Worm (Caenorhabditis elegans) whole organism, midembryonic: Measurements from ENCODE around the gene T12G3.2.

Source experiments
- T22C8.4 ChIP-seq: fragments of 200-800 bp; sonication (Bioruptor generic); IDR thresholded peaks from 2 replicates; pipeline ENCODE4 v1.3.6; 2022; ENCODE audit warnings: missing genetic modification characterization, missing compliant biosample characterization
- cog-1 ChIP-seq: sonication (generic microtip); optimal IDR thresholded peaks from 2 replicates; lab custom pipeline; 2016; ENCODE audit warnings: missing genetic modification characterization, missing compliant biosample characterization
- flt-1 ChIP-seq: fragments of 200-800 bp; sonication (Bioruptor generic); IDR thresholded peaks from 2 replicates; pipeline ENCODE4 v1.3.6; 2022; ENCODE audit warnings: missing genetic modification characterization, missing compliant biosample characterization
- klf-2 ChIP-seq: fragments of 200-800 bp; sonication (Bioruptor generic); conservative IDR thresholded peaks from 2 replicates; pipeline ENCODE4 v1.3.6; 2022; ENCODE audit warnings: missing genetic modification reagents, missing genetic modification characterization, missing compliant biosample characterization
- med-1 ChIP-seq: sonication (generic microtip); optimal IDR thresholded peaks from 2 replicates; lab custom pipeline; 2017; ENCODE audit warnings: missing genetic modification characterization, mild to moderate bottlenecking, missing compliant biosample characterization, antibody characterized with exemption, missing genetic modification reagents; ENCODE audit not compliant: insufficient read depth
- ref-1 ChIP-seq: fragments of 200-800 bp; sonication (Bioruptor generic); conservative IDR thresholded peaks from 2 replicates; pipeline ENCODE4 v1.3.6; 2022; ENCODE audit warnings: missing genetic modification reagents, missing genetic modification characterization, missing compliant biosample characterization
- tab-1 ChIP-seq: fragments of 200-800 bp; sonication (Bioruptor generic); IDR thresholded peaks from 2 replicates; pipeline ENCODE4 v1.3.6; 2022; ENCODE audit warnings: missing genetic modification characterization, missing compliant biosample characterization
- ztf-23 ChIP-seq: fragments of 200-800 bp; sonication (Bioruptor generic); IDR thresholded peaks from 2 replicates; pipeline ENCODE4 v1.3.6; 2022; ENCODE audit warnings: missing genetic modification reagents, missing genetic modification characterization, missing compliant biosample characterization
- ztf-29 ChIP-seq: fragments of 200-800 bp; sonication (Bioruptor generic); IDR thresholded peaks from 2 replicates; pipeline ENCODE4 v1.3.6; 2022; ENCODE audit warnings: missing genetic modification reagents, missing genetic modification characterization, missing compliant biosample characterization

Gene T12G3.2

ce11 chrIV:12084587-12084986, 37.8 kb upstream of the T12G3.2 start:
- no peak for TF ChIP-seq tab-1
- no peak for TF ChIP-seq ref-1
- TF ChIP-seq ztf-23 (GFP tag; lab: Robert Waterston, UW), result no peak
- TF ChIP-seq T22C8.4 (GFP tag; lab: Robert Waterston, UW), result no peak
- TF ChIP-seq flt-1, result no peak
- no peak for TF ChIP-seq ztf-29 (GFP tag; lab: Robert Waterston, UW)
- TF ChIP-seq med-1 (GFP tag; lab: Kevin White, UChicago), result no peak
- no peak for TF ChIP-seq klf-2

- TF ChIP-seq cog-1 (tag; lab: Kevin White, UChicago), result no peak
- no peak for TF ChIP-seq tab-1
- no peak for TF ChIP-seq T22C8.4 (GFP tag; lab: Robert Waterston, UW)
- no peak for TF ChIP-seq med-1 (GFP tag; lab: Kevin White, UChicago)
- TF ChIP-seq klf-2, result no peak
- TF ChIP-seq flt-1, result no peak
These were observed 37.4 kb upstream of the T12G3.2 start, which contains the start of gene repo-1 for ce11 chrIV:12084178-12084577. Gene repo-1 (plus strand): TSS chrIV:12084478.

- TF ChIP-seq ztf-29 (GFP tag; lab: Robert Waterston, UW), result no peak
- no peak for TF ChIP-seq klf-2
- TF ChIP-seq cog-1 (tag; lab: Kevin White, UChicago), result no peak
- no peak for TF ChIP-seq T22C8.4 (GFP tag; lab: Robert Waterston, UW)
- no peak for TF ChIP-seq flt-1
- TF ChIP-seq ref-1, result no peak
- no peak for TF ChIP-seq ztf-23 (GFP tag; lab: Robert Waterston, UW)
- TF ChIP-seq tab-1, result no peak
- no peak for TF ChIP-seq med-1 (GFP tag; lab: Kevin White, UChicago)
These were observed 34.0 kb upstream of the T12G3.2 start for ce11 chrIV:12080807-12081206.

- TF ChIP-seq med-1 (GFP tag; lab: Kevin White, UChicago) (no peak), klf-2 (no peak), T22C8.4 (GFP tag; lab: Robert Waterston, UW) (no peak)
These were observed 32.2 kb upstream of the T12G3.2 start, which contains the start of gene lex-1 for ce11 chrIV:12078907-12079523. Gene lex-1 (plus strand): TSS chrIV:12079473.

- TF ChIP-seq ztf-29 (GFP tag; lab: Robert Waterston, UW) (no peak), flt-1 (no peak), ztf-23 (GFP tag; lab: Robert Waterston, UW) (no peak), tab-1 (no peak), cog-1 (tag; lab: Kevin White, UChicago) (no peak)
These were observed 31.5 kb upstream of the T12G3.2 start, which contains the start of gene tmed-1 for ce11 chrIV:12078112-12078812. Gene tmed-1 (minus strand): TSS chrIV:12078162.

ce11 chrIV:12075497-12075896, 28.7 kb upstream of the T12G3.2 start, which contains the start of gene K08E4.7:
Gene K08E4.7 (plus strand): TSS chrIV:12075797.
- TF ChIP-seq flt-1, result no peak
- TF ChIP-seq ref-1, result no peak
- no peak for TF ChIP-seq ztf-23 (GFP tag; lab: Robert Waterston, UW)
- TF ChIP-seq tab-1, result no peak
- no peak for TF ChIP-seq med-1 (GFP tag; lab: Kevin White, UChicago)
- TF ChIP-seq ztf-29 (GFP tag; lab: Robert Waterston, UW), result no peak
- no peak for TF ChIP-seq klf-2
- no peak for TF ChIP-seq T22C8.4 (GFP tag; lab: Robert Waterston, UW)
- TF ChIP-seq cog-1 (tag; lab: Kevin White, UChicago), result no peak

- TF ChIP-seq cog-1 (tag; lab: Kevin White, UChicago) (no peak), flt-1 (no peak), med-1 (GFP tag; lab: Kevin White, UChicago) (no peak), tab-1 (no peak), ref-1 (no peak), T22C8.4 (GFP tag; lab: Robert Waterston, UW) (no peak), ztf-29 (GFP tag; lab: Robert Waterston, UW) (no peak), ztf-23 (GFP tag; lab: Robert Waterston, UW) (no peak), klf-2 (no peak)
These were observed 21.8 kb upstream of the T12G3.2 start, which contains the start of gene bath-37 for ce11 chrIV:12068590-12068989. Gene bath-37 (plus strand): TSS chrIV:12068890.

ce11 chrIV:12061229-12061628, 14.5 kb upstream of the T12G3.2 start, which contains the start of gene K08E4.8:
Gene K08E4.8 (minus strand): TSS chrIV:12061329.
- no peak for TF ChIP-seq T22C8.4 (GFP tag; lab: Robert Waterston, UW)
- TF ChIP-seq ref-1, result no peak
- no peak for TF ChIP-seq cog-1 (tag; lab: Kevin White, UChicago)
- TF ChIP-seq flt-1, result no peak
- TF ChIP-seq tab-1, result no peak
- no peak for TF ChIP-seq klf-2

- TF ChIP-seq med-1 (GFP tag; lab: Kevin White, UChicago) (no peak), tab-1 (no peak), cog-1 (tag; lab: Kevin White, UChicago) (no peak), ref-1 (no peak), T22C8.4 (GFP tag; lab: Robert Waterston, UW) (no peak), flt-1 (no peak)
These were observed 10.7 kb upstream of the T12G3.2 start, which contains the start of gene K08E4.3 for ce11 chrIV:12057508-12057907. Gene K08E4.3 (plus strand): TSS chrIV:12057742.

- TF ChIP-seq ztf-23 (GFP tag; lab: Robert Waterston, UW), result no peak
- no peak for TF ChIP-seq klf-2
- TF ChIP-seq med-1 (GFP tag; lab: Kevin White, UChicago), result no peak
- TF ChIP-seq tab-1, result no peak
- TF ChIP-seq T22C8.4 (GFP tag; lab: Robert Waterston, UW), result no peak
- TF ChIP-seq ztf-29 (GFP tag; lab: Robert Waterston, UW), result no peak
- TF ChIP-seq cog-1 (tag; lab: Kevin White, UChicago), result no peak
- no peak for TF ChIP-seq ref-1
- no peak for TF ChIP-seq flt-1
These were observed 9.8 kb upstream of the T12G3.2 start, which contains the start of gene K08E4.2 for ce11 chrIV:12056603-12057002. Gene K08E4.2 (minus strand): TSS chrIV:12056656.
